Fruit fly (Drosophila melanogaster) whole organism, embryonic: ENCODE results near the gene CG13609.

Source experiments
- Adf1 ChIP-seq: fragments of 200-800 bp; sonication (Bioruptor generic); IDR thresholded peaks from 2 replicates; pipeline ENCODE4 v1.3.6; 2022; ENCODE audit warnings: missing biosample characterization, missing genetic modification characterization
- Antp ChIP-seq: fragments of 200-800 bp; sonication (Bioruptor generic); optimal IDR thresholded peaks from 3 replicates; lab custom pipeline; 2016; ENCODE audit warnings: missing biosample characterization, missing genetic modification characterization
- Blimp-1 ChIP-seq: fragments of 200-800 bp; sonication (Bioruptor generic); optimal IDR thresholded peaks from 3 replicates; lab custom pipeline; 2018; ENCODE audit warnings: missing biosample characterization, missing genetic modification characterization, mild to moderate bottlenecking, moderate library complexity, missing genetic modification reagents
- CG1233 ChIP-seq: fragments of 200-800 bp; sonication (Bioruptor generic); optimal IDR thresholded peaks from 4 replicates; lab custom pipeline; 2018; ENCODE audit warnings: missing biosample characterization, mild to moderate bottlenecking, missing genetic modification characterization
- CG12769 ChIP-seq: fragments of 200-800 bp; sonication (Bioruptor generic); optimal IDR thresholded peaks from 2 replicates; lab custom pipeline; 2019; ENCODE audit warnings: missing biosample characterization, mild to moderate bottlenecking, missing genetic modification characterization, moderate library complexity
- CG12942 ChIP-seq: fragments of 200-800 bp; sonication (Bioruptor generic); optimal IDR thresholded peaks from 3 replicates; lab custom pipeline; 2016; ENCODE audit warnings: missing biosample characterization, missing genetic modification characterization
- CG13287 ChIP-seq: fragments of 200-800 bp; sonication (Bioruptor generic); IDR thresholded peaks from 2 replicates; pipeline ENCODE4 v1.3.6; 2022; ENCODE audit warnings: missing biosample characterization, missing genetic modification characterization; ENCODE audit not compliant: partially characterized antibody
- CG13894 ChIP-seq: fragments of 200-800 bp; sonication (Bioruptor generic); optimal IDR thresholded peaks from 3 replicates; lab custom pipeline; 2018; ENCODE audit warnings: missing biosample characterization, mild to moderate bottlenecking, missing genetic modification characterization, moderate library complexity
- CG15011 ChIP-seq: fragments of 200-800 bp; sonication (Bioruptor generic); optimal IDR thresholded peaks from 3 replicates; lab custom pipeline; 2018; ENCODE audit warnings: missing biosample characterization, mild to moderate bottlenecking, missing genetic modification characterization
- CG15601 ChIP-seq: fragments of 200-800 bp; sonication (Bioruptor generic); optimal IDR thresholded peaks from 3 replicates; lab custom pipeline; 2019; ENCODE audit warnings: missing biosample characterization, mild to moderate bottlenecking, missing genetic modification characterization, moderate library complexity
- CG1603 ChIP-seq: fragments of 200-800 bp; sonication (Bioruptor generic); optimal IDR thresholded peaks from 2 replicates; lab custom pipeline; 2019; ENCODE audit warnings: missing biosample characterization, mild to moderate bottlenecking, missing genetic modification characterization, moderate library complexity
- CG17328 ChIP-seq: fragments of 200-800 bp; sonication (Bioruptor generic); IDR thresholded peaks from 2 replicates; pipeline ENCODE4 v1.3.6; 2022; ENCODE audit warnings: missing biosample characterization, missing genetic modification characterization
- CG1832 ChIP-seq: fragments of 200-800 bp; sonication (Bioruptor generic); optimal IDR thresholded peaks from 2 replicates; lab custom pipeline; 2017; ENCODE audit warnings: missing biosample characterization, mild to moderate bottlenecking, missing genetic modification characterization, inconsistent platforms
- CG2129 ChIP-seq: fragments of 200-800 bp; sonication (Bioruptor generic); IDR thresholded peaks from 2 replicates; pipeline ENCODE4 v1.3.6; 2022; ENCODE audit warnings: missing biosample characterization, missing genetic modification characterization; ENCODE audit not compliant: partially characterized antibody
- CG32532 ChIP-seq: fragments of 200-800 bp; sonication (Bioruptor generic); IDR thresholded peaks from 2 replicates; pipeline ENCODE4 v1.3.6; 2022; ENCODE audit warnings: missing biosample characterization, missing genetic modification characterization
- CG4282 ChIP-seq: fragments of 200-800 bp; sonication (Bioruptor generic); optimal IDR thresholded peaks from 2 replicates; lab custom pipeline; 2016; ENCODE audit warnings: missing biosample characterization, missing genetic modification characterization
- CG6813 ChIP-seq: fragments of 200-800 bp; sonication (Bioruptor generic); optimal IDR thresholded peaks from 2 replicates; lab custom pipeline; 2017; ENCODE audit warnings: missing biosample characterization, missing genetic modification characterization, mild to moderate bottlenecking, moderate library complexity, missing genetic modification reagents
- CG6854 ChIP-seq: fragments of 200-800 bp; sonication (Bioruptor generic); optimal IDR thresholded peaks from 3 replicates; lab custom pipeline; 2017; ENCODE audit warnings: missing biosample characterization, mild to moderate bottlenecking, missing genetic modification characterization
- CG7271 ChIP-seq: fragments of 200-800 bp; sonication (Bioruptor generic); optimal IDR thresholded peaks from 2 replicates; lab custom pipeline; 2018; ENCODE audit warnings: missing biosample characterization, mild to moderate bottlenecking, missing genetic modification characterization, moderate library complexity
- CG8290 ChIP-seq, 3 experiments: fragments of 200-800 bp; sonication (Bioruptor generic); optimal IDR thresholded peaks; 2 replicates each; lab custom pipeline; 2016 to 2019; ENCODE audit warnings: missing biosample characterization in 3 of 3, missing genetic modification characterization in 3 of 3, mild to moderate bottlenecking in 2 of 3, moderate library complexity in 1 of 3
- CG9215 ChIP-seq: fragments of 200-800 bp; sonication (Bioruptor generic); IDR thresholded peaks from 2 replicates; pipeline ENCODE4 v1.3.6; 2022; ENCODE audit warnings: missing biosample characterization, missing genetic modification characterization
- CoRest ChIP-seq: fragments of 200-800 bp; sonication (Bioruptor generic); optimal IDR thresholded peaks from 3 replicates; lab custom pipeline; 2018; ENCODE audit warnings: missing biosample characterization, mild to moderate bottlenecking, missing genetic modification characterization, moderate library complexity
- Dbx ChIP-seq: fragments of 200-800 bp; sonication (Bioruptor generic); IDR thresholded peaks from 3 replicates; pipeline ENCODE4 v1.3.6; 2022; ENCODE audit warnings: missing biosample characterization, missing genetic modification characterization
- Deaf1 ChIP-seq: fragments of 200-800 bp; optimal IDR thresholded peaks from 3 replicates; lab custom pipeline; 2019; ENCODE audit warnings: missing biosample characterization, mild to moderate bottlenecking, missing genetic modification characterization, moderate library complexity
- Eip74EF ChIP-seq, 2 experiments: fragments of 200-800 bp in 1 of 2; fragments of >200 bp in 1 of 2; sonication (Bioruptor generic) in 1 of 2; optimal IDR thresholded peaks; 2 replicates each; lab custom pipeline; 2017 to 2019; ENCODE audit warnings: missing biosample characterization in 2 of 2, missing genetic modification characterization in 2 of 2, mild to moderate bottlenecking in 1 of 2, moderate library complexity in 1 of 2
- Hey ChIP-seq: fragments of 200-800 bp; sonication (Bioruptor generic); optimal IDR thresholded peaks from 3 replicates; lab custom pipeline; 2018; ENCODE audit warnings: missing biosample characterization, mild to moderate bottlenecking, missing genetic modification characterization
- Med ChIP-seq: fragments of 200-800 bp; sonication (Bioruptor generic); peaks from one replicate; lab custom pipeline; 2016; ENCODE audit warnings: missing biosample characterization, missing genetic modification characterization, mild to moderate bottlenecking, inconsistent platforms, moderate library complexity
- Meics ChIP-seq: fragments of 200-800 bp; sonication (Bioruptor generic); optimal IDR thresholded peaks from 2 replicates; lab custom pipeline; 2017; ENCODE audit warnings: missing biosample characterization, mild to moderate bottlenecking, missing genetic modification characterization
- Ravus ChIP-seq: fragments of 200-800 bp; sonication (Bioruptor generic); IDR thresholded peaks from 2 replicates; pipeline ENCODE4 v1.3.6; 2022; ENCODE audit warnings: missing biosample characterization, missing genetic modification characterization
- Rfx ChIP-seq: fragments of 200-800 bp; sonication (Bioruptor generic); IDR thresholded peaks from 2 replicates; pipeline ENCODE4 v1.3.6; 2022; ENCODE audit warnings: missing biosample characterization, missing genetic modification characterization
- Scr ChIP-seq: fragments of 200-800 bp; sonication (Bioruptor generic); IDR thresholded peaks from 2 replicates; pipeline ENCODE4 v1.3.6; 2022; ENCODE audit warnings: missing biosample characterization, missing genetic modification characterization; ENCODE audit not compliant: partially characterized antibody
- abd-A ChIP-seq: fragments of 200-800 bp; sonication (Bioruptor generic); optimal IDR thresholded peaks from 3 replicates; lab custom pipeline; 2019; ENCODE audit warnings: missing biosample characterization, mild to moderate bottlenecking, missing genetic modification characterization, moderate library complexity
- ac ChIP-seq: fragments of 200-800 bp; sonication (Bioruptor generic); optimal IDR thresholded peaks from 3 replicates; lab custom pipeline; 2017; ENCODE audit warnings: missing biosample characterization, mild to moderate bottlenecking, missing genetic modification characterization
- amos ChIP-seq: fragments of 200-800 bp; sonication (Bioruptor generic); IDR thresholded peaks from 2 replicates; pipeline ENCODE4 v1.3.6; 2022; ENCODE audit warnings: missing biosample characterization, missing genetic modification characterization; ENCODE audit not compliant: partially characterized antibody
- ato ChIP-seq: fragments of 200-800 bp; sonication (Bioruptor generic); IDR thresholded peaks from 2 replicates; pipeline ENCODE4 v1.3.6; 2022; ENCODE audit warnings: missing biosample characterization, missing genetic modification characterization; ENCODE audit not compliant: partially characterized antibody
- chm ChIP-seq: fragments of 200-800 bp; sonication (Bioruptor generic); IDR thresholded peaks from 2 replicates; pipeline ENCODE4 v1.3.6; 2022; ENCODE audit warnings: missing biosample characterization, missing genetic modification characterization
- ci ChIP-seq: fragments of 200-800 bp; sonication (Bioruptor generic); IDR thresholded peaks from 3 replicates; pipeline ENCODE4 v1.3.6; 2022; ENCODE audit warnings: missing biosample characterization, missing genetic modification characterization
- dm ChIP-seq: fragments of 200-800 bp; sonication (Bioruptor generic); optimal IDR thresholded peaks from 3 replicates; lab custom pipeline; 2016; ENCODE audit warnings: missing biosample characterization, missing genetic modification characterization
- ftz-f1 ChIP-seq: fragments of 200-800 bp; sonication (Bioruptor generic); optimal IDR thresholded peaks from 2 replicates; lab custom pipeline; 2016; ENCODE audit warnings: missing biosample characterization, missing genetic modification characterization
- knrl ChIP-seq: fragments of 200-800 bp; sonication (Bioruptor generic); IDR thresholded peaks from 3 replicates; pipeline ENCODE4 v1.3.6; 2022; ENCODE audit warnings: missing biosample characterization, missing genetic modification characterization; ENCODE audit not compliant: partially characterized antibody
- lbe ChIP-seq: fragments of 200-800 bp; sonication (Bioruptor generic); optimal IDR thresholded peaks from 2 replicates; lab custom pipeline; 2016; ENCODE audit warnings: missing biosample characterization, mild to moderate bottlenecking, missing genetic modification characterization
- lilli ChIP-seq: fragments of 200-800 bp; sonication (Bioruptor generic); optimal IDR thresholded peaks from 3 replicates; lab custom pipeline; 2016; ENCODE audit warnings: missing biosample characterization, missing genetic modification characterization
- nmo ChIP-seq: fragments of 200-800 bp; sonication (Bioruptor generic); optimal IDR thresholded peaks from 2 replicates; lab custom pipeline; 2018; ENCODE audit warnings: missing biosample characterization, mild to moderate bottlenecking, missing genetic modification characterization, moderate library complexity
- pan ChIP-seq, 4 experiments: fragments of >200 bp in 3 of 4; fragments of 200-800 bp in 1 of 4; sonication (Bioruptor generic) in 1 of 4; optimal IDR thresholded peaks in 3 of 4; IDR thresholded peaks in 1 of 4; 2 replicates each; pipeline versions ENCODE4 v1.3.6 to Lab custom; 2017 to 2022; ENCODE audit warnings: missing biosample characterization in 2 of 4, missing genetic modification characterization in 2 of 4, mixed read lengths in 1 of 4
- psq ChIP-seq: fragments of 200-800 bp; sonication (Bioruptor generic); optimal IDR thresholded peaks from 2 replicates; lab custom pipeline; 2017; ENCODE audit warnings: missing biosample characterization, missing genetic modification characterization
- sd ChIP-seq: fragments of 200-800 bp; sonication (Bioruptor generic); optimal IDR thresholded peaks from 3 replicates; lab custom pipeline; 2018; ENCODE audit warnings: missing biosample characterization, mild to moderate bottlenecking, missing genetic modification characterization, moderate library complexity
- sob ChIP-seq: fragments of 200-800 bp; sonication (Bioruptor generic); IDR thresholded peaks from 2 replicates; pipeline ENCODE4 v1.3.6; 2022; ENCODE audit warnings: missing biosample characterization, missing genetic modification characterization

The CG13609 gene

dm6 chr3R:24272775-24273290 is 46.0 kb downstream of the CG13609 start, which contains the start of gene Orct2 (continued):
- no peak for TF ChIP-seq psq (GFP tag; lab: Kevin White, UChicago)
- no peak for TF ChIP-seq CG4282 (GFP tag; lab: Kevin White, UChicago)
- no peak for TF ChIP-seq CG2129 (GFP tag; lab: Robert Waterston, UW)
- peak; percentile 15 for TF ChIP-seq Antp (GFP tag; lab: Kevin White, UChicago)
- peak; percentile 32 for TF ChIP-seq Ravus
- 0 out of 3 replicates have a peak, but pooled peaks have one; percentile 5 for TF ChIP-seq knrl (GFP tag; lab: Robert Waterston, UW)
- no peak for TF ChIP-seq pan (optimal IDR thresholded peaks at IDR 0.05; lab: Kevin White, UChicago)
- no peak for TF ChIP-seq pan (GFP tag; optimal IDR thresholded peaks at IDR 0.05 in 1 of 2, IDR thresholded peaks at IDR 0.05 in 1 of 2)
- TF ChIP-seq CG1603 (tag; lab: Kevin White, UChicago), result no peak
- peak; percentile 95 for TF ChIP-seq Deaf1 (tag; lab: Kevin White, UChicago)
- TF ChIP-seq CG13287, result peak; percentile 47; the same call in 1 of the 2 replicates
- peak; percentile 98 for TF ChIP-seq CG13894 (tag; lab: Kevin White, UChicago)
- peak; percentile 37 for TF ChIP-seq CG12769
- no peak for TF ChIP-seq Blimp-1 (GFP tag; lab: Kevin White, UChicago)
- no peak for TF ChIP-seq lbe (GFP tag; lab: Kevin White, UChicago)
- TF ChIP-seq lilli (GFP tag; lab: Kevin White, UChicago), result no peak
- peak; percentile 29; the same call in 1 of the 2 replicates for TF ChIP-seq Scr (GFP tag; lab: Robert Waterston, UW)
- no peak for TF ChIP-seq CG9215
- TF ChIP-seq CG17328 (GFP tag; lab: Robert Waterston, UW), result no peak
- 0 out of 2 replicates have a peak, but pooled peaks have one; percentile 28 for TF ChIP-seq Rfx
- no peak for TF ChIP-seq ac (GFP tag; lab: Kevin White, UChicago)
- TF ChIP-seq amos (GFP tag; lab: Robert Waterston, UW), result peak; percentile 15; the same call in 1 of the 2 replicates
- TF ChIP-seq Eip74EF (GFP tag; optimal IDR thresholded peaks at IDR 0.05; lab: Kevin White, UChicago), result peak in 1 of 2 experiments; percentile 79
- no peak for TF ChIP-seq CG1233
- peak; percentile 28; the same call in 1 of the 2 replicates for TF ChIP-seq ato (GFP tag; lab: Robert Waterston, UW)
- peak; percentile 53 for TF ChIP-seq ftz-f1 (GFP tag; lab: Kevin White, UChicago)
- no peak for TF ChIP-seq CoRest
- no peak for TF ChIP-seq CG6813 (GFP tag; lab: Kevin White, UChicago)
- TF ChIP-seq CG7271, result no peak
- TF ChIP-seq CG1832 (GFP tag; lab: Kevin White, UChicago), result peak; percentile 72
- peak; percentile 41 for TF ChIP-seq dm
- 0 out of 2 replicates have a peak, but pooled peaks have one; percentile 6 for TF ChIP-seq CG32532 (GFP tag; lab: Robert Waterston, UW)
- peak; percentile 66 for TF ChIP-seq sd
- peak; percentile 42 for TF ChIP-seq CG6854 (GFP tag; lab: Kevin White, UChicago)
- no peak for TF ChIP-seq nmo (GFP tag; lab: Kevin White, UChicago)
- TF ChIP-seq CG8290 (GFP tag; optimal IDR thresholded peaks at IDR 0.05; lab: Kevin White, UChicago), result no peak
- TF ChIP-seq CG8290 (tag; optimal IDR thresholded peaks at IDR 0.05; lab: Kevin White, UChicago), result no peak
- TF ChIP-seq Hey (tag; lab: Kevin White, UChicago), result peak; percentile 11
- no peak for TF ChIP-seq sob (GFP tag; lab: Robert Waterston, UW)
- no peak for TF ChIP-seq CG15601 (tag; lab: Kevin White, UChicago)
- TF ChIP-seq CG12942 (GFP tag; lab: Kevin White, UChicago), result no peak
- peak; percentile 17 for TF ChIP-seq Meics (GFP tag; lab: Kevin White, UChicago)
- no peak; the same call in 1 of the 2 replicates for TF ChIP-seq chm (GFP tag; lab: Robert Waterston, UW)
- TF ChIP-seq Dbx (GFP tag; lab: Robert Waterston, UW), result peak; percentile 27; the same call in 1 of the 3 replicates
- peak; percentile 88 for TF ChIP-seq Med (GFP tag; lab: Kevin White, UChicago)
- TF ChIP-seq abd-A, result peak; percentile 79
- no peak for TF ChIP-seq CG15011 (GFP tag; lab: Kevin White, UChicago)
- peak; percentile 26; the same call in 1 of the 2 replicates for TF ChIP-seq Adf1 (GFP tag; lab: Robert Waterston, UW)
- TF ChIP-seq ci, result no peak
